Worm (Caenorhabditis elegans) whole organism, midembryonic: ENCODE measurements around the gene sams-5.

ENCODE experiments used
- T22C8.4 ChIP-seq: fragments of 200-800 bp; sonication (Bioruptor generic); IDR thresholded peaks from 2 replicates; pipeline ENCODE4 v1.3.6; 2022; ENCODE audit warnings: missing genetic modification characterization, missing compliant biosample characterization
- cog-1 ChIP-seq: sonication (generic microtip); optimal IDR thresholded peaks from 2 replicates; lab custom pipeline; 2016; ENCODE audit warnings: missing genetic modification characterization, missing compliant biosample characterization
- flt-1 ChIP-seq: fragments of 200-800 bp; sonication (Bioruptor generic); IDR thresholded peaks from 2 replicates; pipeline ENCODE4 v1.3.6; 2022; ENCODE audit warnings: missing genetic modification characterization, missing compliant biosample characterization
- klf-2 ChIP-seq: fragments of 200-800 bp; sonication (Bioruptor generic); conservative IDR thresholded peaks from 2 replicates; pipeline ENCODE4 v1.3.6; 2022; ENCODE audit warnings: missing genetic modification reagents, missing genetic modification characterization, missing compliant biosample characterization
- med-1 ChIP-seq: sonication (generic microtip); optimal IDR thresholded peaks from 2 replicates; lab custom pipeline; 2017; ENCODE audit warnings: missing genetic modification characterization, mild to moderate bottlenecking, missing compliant biosample characterization, antibody characterized with exemption, missing genetic modification reagents; ENCODE audit not compliant: insufficient read depth
- ref-1 ChIP-seq: fragments of 200-800 bp; sonication (Bioruptor generic); conservative IDR thresholded peaks from 2 replicates; pipeline ENCODE4 v1.3.6; 2022; ENCODE audit warnings: missing genetic modification reagents, missing genetic modification characterization, missing compliant biosample characterization
- tab-1 ChIP-seq: fragments of 200-800 bp; sonication (Bioruptor generic); IDR thresholded peaks from 2 replicates; pipeline ENCODE4 v1.3.6; 2022; ENCODE audit warnings: missing genetic modification characterization, missing compliant biosample characterization
- ztf-23 ChIP-seq: fragments of 200-800 bp; sonication (Bioruptor generic); IDR thresholded peaks from 2 replicates; pipeline ENCODE4 v1.3.6; 2022; ENCODE audit warnings: missing genetic modification reagents, missing genetic modification characterization, missing compliant biosample characterization
- ztf-29 ChIP-seq: fragments of 200-800 bp; sonication (Bioruptor generic); IDR thresholded peaks from 2 replicates; pipeline ENCODE4 v1.3.6; 2022; ENCODE audit warnings: missing genetic modification reagents, missing genetic modification characterization, missing compliant biosample characterization

The sams-5 gene

DNA sequence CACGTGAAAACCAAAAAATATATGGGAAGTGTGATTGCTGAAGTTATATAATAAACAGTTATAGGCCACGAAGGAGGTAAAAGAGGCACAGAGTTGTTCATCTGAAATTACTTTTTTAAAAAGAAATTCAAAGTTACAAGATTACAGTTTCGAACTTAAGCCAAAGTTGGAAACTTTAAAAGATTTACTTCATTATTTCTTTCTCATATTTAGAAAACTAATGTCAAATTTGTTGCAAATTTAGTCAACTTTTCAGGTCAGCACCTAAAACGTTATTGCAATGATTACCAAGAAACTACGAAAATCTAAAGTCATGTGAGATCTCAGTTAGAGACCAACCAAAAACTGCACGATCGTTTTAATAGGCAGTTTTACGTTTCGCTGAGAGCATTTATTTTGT is 24.3 kb upstream of the sams-5 start, which contains the start of gene srv-25:
srv-25 (minus strand) TSS at position 101 of the 400 bp plus-strand sequence.
- no peak for TF ChIP-seq T22C8.4 (GFP tag; lab: Robert Waterston, UW)
- TF ChIP-seq med-1 (GFP tag; lab: Kevin White, UChicago): no peak
- no peak for TF ChIP-seq tab-1 (GFP tag; lab: Robert Waterston, UW)
- no peak for TF ChIP-seq klf-2
- no peak for TF ChIP-seq cog-1
- no peak for TF ChIP-seq ref-1 (GFP tag; lab: Robert Waterston, UW)
- no peak for TF ChIP-seq ztf-29 (GFP tag; lab: Robert Waterston, UW)
- no peak for TF ChIP-seq ztf-23 (GFP tag; lab: Robert Waterston, UW)
- no peak for TF ChIP-seq flt-1

DNA sequence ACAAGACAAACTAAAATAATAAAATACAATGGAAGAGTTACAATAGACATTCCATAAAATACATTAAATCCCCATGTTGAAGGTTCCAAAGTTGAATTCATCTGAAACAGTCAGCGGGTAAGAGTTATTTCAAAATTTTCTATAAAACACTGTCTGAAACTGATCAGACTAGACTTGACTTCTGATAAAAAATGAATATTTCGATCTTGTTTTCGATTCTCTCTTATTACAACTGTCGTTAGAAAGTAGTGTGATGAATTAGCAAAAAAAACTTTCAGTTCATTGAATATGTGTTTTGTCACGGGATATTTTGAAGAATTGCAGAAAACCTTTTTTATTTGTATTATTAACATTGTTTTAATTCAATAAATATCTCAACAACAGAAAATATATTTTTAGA is 22.4 kb upstream of the sams-5 start, which contains the start of gene srv-26:
srv-26 (minus strand) TSS at position 101 of the 400 bp plus-strand sequence.
- TF ChIP-seq ztf-23 (GFP tag; lab: Robert Waterston, UW) (no peak), klf-2 (no peak), T22C8.4 (GFP tag; lab: Robert Waterston, UW) (no peak), med-1 (GFP tag; lab: Kevin White, UChicago) (no peak), ref-1 (GFP tag; lab: Robert Waterston, UW) (no peak), ztf-29 (GFP tag; lab: Robert Waterston, UW) (no peak), flt-1 (no peak), cog-1 (no peak)

DNA sequence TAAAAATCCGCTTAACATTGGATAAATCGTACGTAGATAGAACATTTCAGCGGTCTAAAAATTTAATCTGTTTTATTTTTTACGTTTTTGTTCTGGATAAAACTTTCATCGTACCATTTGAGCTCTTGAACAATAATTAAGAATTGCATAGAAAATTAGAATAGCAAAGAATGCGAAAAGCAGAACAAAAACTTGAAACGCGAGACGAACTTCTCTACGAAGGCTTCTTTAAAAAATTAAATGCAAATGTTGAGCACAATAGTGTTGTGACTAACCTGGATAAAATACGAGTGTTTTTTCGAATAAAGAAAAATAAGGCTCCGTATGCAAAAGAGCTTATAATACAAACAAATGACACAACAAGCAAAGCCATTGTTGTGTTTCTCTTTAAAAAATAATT is 20.2 kb upstream of the sams-5 start:
- TF ChIP-seq ref-1 (GFP tag; lab: Robert Waterston, UW) (no peak), tab-1 (GFP tag; lab: Robert Waterston, UW) (no peak), flt-1 (no peak), ztf-23 (GFP tag; lab: Robert Waterston, UW) (no peak), klf-2 (no peak), med-1 (GFP tag; lab: Kevin White, UChicago) (no peak), ztf-29 (GFP tag; lab: Robert Waterston, UW) (no peak), cog-1 (no peak), T22C8.4 (GFP tag; lab: Robert Waterston, UW) (no peak)

DNA sequence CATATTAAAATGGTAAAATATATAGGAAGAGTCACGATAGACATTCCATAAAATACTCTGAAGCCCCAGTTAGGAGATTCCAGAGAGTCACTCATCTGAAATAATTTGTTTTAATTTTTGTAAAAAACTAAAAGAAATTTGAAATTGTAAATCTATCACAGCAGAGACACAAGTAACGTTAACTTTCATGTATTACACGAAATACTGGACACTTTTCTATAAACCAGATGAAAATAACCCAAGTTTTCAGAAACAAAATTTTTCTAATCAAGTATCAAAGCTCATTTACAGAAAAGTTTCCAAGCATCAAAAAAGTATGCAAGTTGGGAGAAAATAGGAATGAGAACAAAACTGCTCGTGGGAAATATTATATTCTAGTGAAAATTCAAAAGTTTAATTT is 18.9 kb upstream of the sams-5 start, which contains the start of gene srv-27:
srv-27 (minus strand) TSS at position 101 of the 400 bp plus-strand sequence.
- TF ChIP-seq tab-1 (GFP tag; lab: Robert Waterston, UW): no peak
- TF ChIP-seq ztf-29 (GFP tag; lab: Robert Waterston, UW): no peak
- TF ChIP-seq klf-2: no peak
- no peak for TF ChIP-seq med-1 (GFP tag; lab: Kevin White, UChicago)
- no peak for TF ChIP-seq ztf-23 (GFP tag; lab: Robert Waterston, UW)
- no peak for TF ChIP-seq cog-1
- TF ChIP-seq ref-1 (GFP tag; lab: Robert Waterston, UW): no peak
- no peak for TF ChIP-seq T22C8.4 (GFP tag; lab: Robert Waterston, UW)
- TF ChIP-seq flt-1: no peak

DNA sequence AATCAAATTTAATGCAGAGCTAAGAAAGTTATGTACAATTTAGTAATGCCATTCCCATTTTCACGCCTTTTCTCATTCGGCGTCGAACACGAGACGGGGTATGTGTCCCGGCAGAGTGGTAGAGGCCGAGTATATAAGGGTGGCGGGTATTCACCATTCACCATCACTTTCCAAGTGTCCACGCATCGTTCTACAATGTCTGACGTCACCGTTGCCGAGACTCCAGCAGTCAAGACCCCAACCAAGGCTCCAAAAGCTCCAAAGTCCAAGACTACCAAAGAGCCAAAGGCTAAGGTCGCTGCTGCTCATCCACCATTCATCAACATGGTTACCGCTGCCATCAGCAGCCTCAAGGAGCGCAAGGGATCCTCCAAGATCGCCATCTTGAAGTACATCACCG is 14.8 kb upstream of the sams-5 start, which contains the start of gene hil-2:
hil-2 (plus strand) TSS at position 160 of the 400 bp plus-strand sequence.
- TF ChIP-seq flt-1: peak; percentile 75; the same call in 1 of the 2 replicates
- no peak for TF ChIP-seq med-1 (GFP tag; lab: Kevin White, UChicago)

DNA sequence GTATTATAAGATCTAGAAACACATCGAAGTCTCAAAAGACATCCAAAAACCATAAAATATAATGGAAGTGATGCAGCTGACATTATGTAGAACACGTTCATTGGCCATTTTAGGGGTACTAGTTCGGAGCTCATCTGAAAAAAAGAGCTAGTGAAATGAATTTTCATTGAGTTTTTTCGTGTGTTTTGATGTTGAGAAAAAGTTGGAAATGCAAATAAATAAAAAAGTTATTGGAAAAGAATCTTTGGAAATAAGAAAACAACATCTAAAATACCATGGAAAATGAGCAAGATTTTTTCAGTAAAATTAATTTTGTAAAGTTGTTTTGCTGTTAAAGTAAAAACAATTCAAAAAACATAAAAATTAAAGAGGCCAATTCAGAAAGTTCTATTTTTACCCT is 11.4 kb upstream of the sams-5 start, which contains the start of gene srv-24:
srv-24 (minus strand) TSS at position 101 of the 400 bp plus-strand sequence.
- no peak for TF ChIP-seq T22C8.4 (GFP tag; lab: Robert Waterston, UW)
- no peak for TF ChIP-seq ztf-23 (GFP tag; lab: Robert Waterston, UW)
- TF ChIP-seq klf-2: no peak
- TF ChIP-seq med-1 (GFP tag; lab: Kevin White, UChicago): no peak
- no peak for TF ChIP-seq tab-1 (GFP tag; lab: Robert Waterston, UW)
- TF ChIP-seq cog-1: no peak
- no peak for TF ChIP-seq ztf-29 (GFP tag; lab: Robert Waterston, UW)
- TF ChIP-seq ref-1 (GFP tag; lab: Robert Waterston, UW): no peak

DNA sequence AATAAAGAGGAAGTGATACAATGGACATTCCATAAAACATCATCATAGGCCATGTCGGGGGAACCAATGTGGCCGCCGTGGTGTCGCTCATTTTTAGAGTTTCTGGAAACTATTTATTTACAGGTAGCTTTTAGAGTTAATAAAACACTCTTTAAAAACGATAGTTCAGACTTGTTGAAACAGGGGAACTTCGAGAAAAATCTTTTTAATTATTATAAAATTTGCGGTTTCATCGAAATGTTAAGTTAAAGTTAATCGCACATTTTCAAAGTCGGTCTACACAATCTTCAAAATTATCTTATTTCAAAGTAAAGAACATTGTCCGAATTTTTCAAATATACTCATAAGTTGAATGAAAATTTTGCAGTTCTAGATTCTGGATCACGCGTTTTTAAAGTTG is 5.0 kb upstream of the sams-5 start, which contains the start of gene ops-1:
ops-1 (minus strand) TSS at position 101 of the 400 bp plus-strand sequence.
- no peak for TF ChIP-seq ref-1 (GFP tag; lab: Robert Waterston, UW)
- no peak for TF ChIP-seq tab-1 (GFP tag; lab: Robert Waterston, UW)
- no peak for TF ChIP-seq med-1 (GFP tag; lab: Kevin White, UChicago)
- no peak for TF ChIP-seq T22C8.4 (GFP tag; lab: Robert Waterston, UW)

DNA sequence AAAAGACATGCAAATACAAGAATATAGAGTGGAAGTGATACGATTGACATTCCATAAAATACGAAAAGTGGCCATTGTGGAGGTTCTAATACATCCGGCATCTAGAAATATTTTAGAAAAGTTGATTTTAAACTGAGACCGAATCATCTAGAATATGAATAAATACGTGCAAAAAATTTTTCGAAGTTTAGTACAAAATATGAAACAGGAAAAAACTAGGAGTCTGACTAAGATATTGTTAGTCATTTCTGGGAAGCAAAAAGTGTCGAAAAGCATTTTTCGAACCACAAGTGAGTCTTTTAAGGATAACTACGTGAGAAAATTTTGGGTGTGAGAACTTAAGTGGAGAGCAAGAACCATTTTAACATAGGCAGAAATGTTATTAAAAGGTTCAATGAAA is 2.8 kb upstream of the sams-5 start, which contains the start of gene srv-32:
srv-32 (minus strand) TSS at position 101 of the 400 bp plus-strand sequence.
- TF ChIP-seq tab-1 (GFP tag; lab: Robert Waterston, UW): no peak

DNA sequence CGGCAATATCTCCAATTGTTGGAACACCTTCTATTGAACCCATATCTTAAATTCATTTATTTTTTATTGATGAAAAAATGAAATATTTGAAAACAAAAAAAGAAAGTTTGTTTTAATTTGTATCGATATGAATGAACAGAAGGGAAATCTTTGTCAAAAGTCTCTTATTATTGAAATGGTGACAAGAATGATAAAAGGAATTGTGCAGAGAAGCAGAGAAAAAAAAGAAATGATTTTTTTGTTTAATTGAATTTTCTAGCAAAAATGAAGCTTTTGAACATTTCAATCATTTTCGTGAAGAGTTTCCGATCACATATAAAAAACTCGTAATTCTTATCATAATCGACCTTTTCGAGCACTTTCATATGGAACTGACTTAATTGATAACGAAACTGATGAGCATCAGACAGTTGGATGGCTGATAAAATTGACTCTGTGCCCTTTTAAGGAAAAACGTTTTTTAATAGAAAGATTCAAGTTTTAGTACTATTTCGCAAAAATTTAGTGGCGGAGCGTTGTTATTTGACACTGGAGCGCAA is 3.6 kb downstream of the sams-5 start, which contains the start of the genes aat-4 and T13A10.1:
aat-4 (minus strand) TSS at position 51 of the 539 bp plus-strand sequence.
T13A10.1 (plus strand) TSS at position 411 of the 539 bp plus-strand sequence.
- TF ChIP-seq tab-1 (GFP tag; lab: Robert Waterston, UW): no peak
- no peak for TF ChIP-seq med-1 (GFP tag; lab: Kevin White, UChicago)
- TF ChIP-seq klf-2: no peak
- no peak for TF ChIP-seq ztf-23 (GFP tag; lab: Robert Waterston, UW)
- TF ChIP-seq flt-1: no peak
- TF ChIP-seq T22C8.4 (GFP tag; lab: Robert Waterston, UW): no peak
- no peak for TF ChIP-seq ztf-29 (GFP tag; lab: Robert Waterston, UW)
- TF ChIP-seq ref-1 (GFP tag; lab: Robert Waterston, UW): no peak
- TF ChIP-seq cog-1: no peak

DNA sequence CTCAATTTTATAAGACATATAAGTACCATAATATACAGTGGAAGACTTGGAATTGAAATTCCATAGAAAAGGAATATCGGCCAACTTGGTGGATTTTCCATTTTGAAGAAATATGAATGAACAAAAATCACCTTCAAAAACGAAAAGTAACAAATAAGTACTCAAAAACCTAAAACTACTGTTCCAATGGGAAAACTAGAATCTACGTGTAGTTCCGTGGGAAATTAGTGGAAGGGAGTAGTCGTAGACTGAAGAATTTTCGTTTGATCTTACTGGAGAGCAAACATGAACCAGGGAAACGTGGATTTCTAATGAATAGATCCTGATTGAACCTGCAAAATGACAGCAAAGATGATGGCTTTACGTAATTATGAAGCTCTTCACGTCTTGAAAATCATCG is 7.4 kb downstream of the sams-5 start, which contains the start of gene srv-31:
srv-31 (minus strand) TSS at position 101 of the 400 bp plus-strand sequence.
- TF ChIP-seq ztf-23 (GFP tag; lab: Robert Waterston, UW) (no peak), cog-1 (no peak), klf-2 (no peak), T22C8.4 (GFP tag; lab: Robert Waterston, UW) (no peak), tab-1 (GFP tag; lab: Robert Waterston, UW) (no peak), flt-1 (no peak), med-1 (GFP tag; lab: Kevin White, UChicago) (no peak), ztf-29 (GFP tag; lab: Robert Waterston, UW) (no peak), ref-1 (GFP tag; lab: Robert Waterston, UW) (no peak)
